Fruit fly (Drosophila melanogaster) whole organism, pupa: ENCODE measurements around the gene mRpL16.

ENCODE experiments used
- CG10348 ChIP-seq: fragments of 200-800 bp; sonication (Bioruptor generic); IDR thresholded peaks from 2 replicates; pipeline ENCODE4 v1.3.6; 2022; ENCODE audit warnings: missing biosample characterization, missing genetic modification characterization
- CG14655 ChIP-seq: fragments of 200-800 bp; sonication (Bioruptor generic); optimal IDR thresholded peaks from 3 replicates; lab custom pipeline; 2017; ENCODE audit warnings: mild to moderate bottlenecking, missing biosample characterization, missing genetic modification reagents, missing genetic modification characterization
- CG15710 ChIP-seq: fragments of 200-800 bp; sonication (Bioruptor generic); optimal IDR thresholded peaks from 2 replicates; lab custom pipeline; 2018; ENCODE audit warnings: missing biosample characterization, mild to moderate bottlenecking, missing genetic modification characterization, moderate library complexity
- CG17806 ChIP-seq: fragments of 200-800 bp; sonication (Bioruptor generic); optimal IDR thresholded peaks from 2 replicates; lab custom pipeline; 2018; ENCODE audit warnings: missing biosample characterization, mild to moderate bottlenecking, missing genetic modification characterization, moderate library complexity
- CG32121 ChIP-seq: fragments of 200-800 bp; sonication (Bioruptor generic); IDR thresholded peaks from 2 replicates; pipeline ENCODE4 v1.3.6; 2022; ENCODE audit warnings: missing biosample characterization, missing genetic modification characterization
- CG34367 ChIP-seq: fragments of 200-800 bp; sonication (Bioruptor generic); optimal IDR thresholded peaks from 2 replicates; lab custom pipeline; 2018; ENCODE audit warnings: missing biosample characterization, mild to moderate bottlenecking, missing genetic modification characterization
- CG8159 ChIP-seq: fragments of 200-800 bp; sonication (Bioruptor generic); optimal IDR thresholded peaks from 3 replicates; lab custom pipeline; 2018; ENCODE audit warnings: missing biosample characterization, mild to moderate bottlenecking, missing genetic modification characterization, moderate library complexity
- CG9948 ChIP-seq: fragments of 200-800 bp; sonication (Bioruptor generic); optimal IDR thresholded peaks from 2 replicates; lab custom pipeline; 2018; ENCODE audit warnings: missing biosample characterization, mild to moderate bottlenecking, missing genetic modification characterization, moderate library complexity
- D1 ChIP-seq: fragments of 200-800 bp; sonication (Bioruptor generic); optimal IDR thresholded peaks from 2 replicates; lab custom pipeline; 2018; ENCODE audit warnings: missing biosample characterization, mild to moderate bottlenecking, missing genetic modification characterization, moderate library complexity
- Ets98B ChIP-seq: fragments of 200-800 bp; sonication (Bioruptor generic); IDR thresholded peaks from 2 replicates; pipeline ENCODE4 v1.3.6; 2022; ENCODE audit warnings: missing biosample characterization, missing genetic modification characterization
- gl ChIP-seq: fragments of 200-800 bp; sonication (Bioruptor generic); optimal IDR thresholded peaks from 2 replicates; lab custom pipeline; 2018; ENCODE audit warnings: missing biosample characterization, mild to moderate bottlenecking, missing genetic modification characterization
- rn ChIP-seq: fragments of 200-800 bp; sonication (Bioruptor generic); IDR thresholded peaks from 2 replicates; pipeline ENCODE4 v1.3.6; 2022; ENCODE audit warnings: missing biosample characterization, missing genetic modification characterization

DNA sequence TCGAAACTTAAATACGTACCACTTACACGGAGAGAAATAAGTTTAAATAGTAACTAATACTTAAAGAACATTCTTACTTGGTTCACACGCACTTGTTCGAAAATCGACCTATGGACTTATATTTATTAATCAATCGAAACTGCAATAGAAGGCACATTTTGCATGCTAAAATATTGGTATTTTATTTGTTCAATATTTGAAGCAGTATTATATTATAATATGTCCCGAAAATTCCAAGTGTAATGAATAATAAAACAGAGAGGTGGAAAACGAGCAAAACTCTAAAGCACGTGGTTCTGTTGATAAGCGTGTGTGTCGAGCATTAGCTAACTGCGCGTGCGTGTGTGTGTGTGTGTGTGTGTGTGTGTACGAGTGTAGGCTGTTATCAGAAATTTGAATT, 40.1 kb upstream of the mRpL16 start:
- TF ChIP-seq CG34367 (tag; lab: Kevin White, UChicago) = no peak
- TF ChIP-seq CG15710 (tag; lab: Kevin White, UChicago) = no peak
- TF ChIP-seq CG8159 (tag; lab: Kevin White, UChicago) = no peak
- no peak for TF ChIP-seq CG9948 (tag; lab: Kevin White, UChicago)
- TF ChIP-seq D1 = no peak
- no peak for TF ChIP-seq CG10348
- TF ChIP-seq Ets98B (GFP tag; lab: Robert Waterston, UW) = no peak
- TF ChIP-seq CG14655 (GFP tag; lab: Kevin White, UChicago) = peak; percentile 19
- 0 out of 2 replicates have a peak, but pooled peaks have one; percentile 16 for TF ChIP-seq CG32121 (GFP tag; lab: Robert Waterston, UW)
- TF ChIP-seq CG17806 (tag; lab: Kevin White, UChicago) = no peak
- TF ChIP-seq rn = no peak
- TF ChIP-seq gl (tag; lab: Kevin White, UChicago) = no peak
